Worm (Caenorhabditis elegans) whole organism, young adult: Measurements from ENCODE around the gene B0228.8.
A peak's percentile ranks its signal among the peaks of the same experiment; 100 is the strongest.

ENCODE experiments used
- B0019.2 ChIP-seq: fragments of 200-800 bp; sonication (Bioruptor generic); conservative IDR thresholded peaks from 2 replicates; pipeline ENCODE4 v1.3.6; 2022; ENCODE audit warnings: missing genetic modification reagents, missing genetic modification characterization, missing compliant biosample characterization
- B0261.1 ChIP-seq: sonication (generic microtip); optimal IDR thresholded peaks from 2 replicates; lab custom pipeline; 2016; ENCODE audit warnings: mild to moderate bottlenecking, missing genetic modification characterization, moderate library complexity, missing compliant biosample characterization
- F22D6.2 ChIP-seq: sonication (generic microtip); optimal IDR thresholded peaks from 2 replicates; lab custom pipeline; 2016; ENCODE audit warnings: mild to moderate bottlenecking, missing genetic modification characterization, missing compliant biosample characterization
- F33H1.4 ChIP-seq: fragments of 200-800 bp; sonication (Bioruptor generic); IDR thresholded peaks from 2 replicates; pipeline ENCODE4 v1.3.6; 2022; ENCODE audit warnings: missing genetic modification reagents, missing genetic modification characterization, missing compliant biosample characterization
- F37B4.10 ChIP-seq: fragments of 200-800 bp; sonication (Bioruptor generic); IDR thresholded peaks from 2 replicates; pipeline ENCODE4 v1.3.6; 2022; ENCODE audit warnings: missing genetic modification characterization, missing compliant biosample characterization
- F39B2.1 ChIP-seq: fragments of 200-800 bp; sonication (Bioruptor generic); IDR thresholded peaks from 2 replicates; pipeline ENCODE4 v1.3.6; 2022; ENCODE audit warnings: missing genetic modification reagents, missing genetic modification characterization, missing compliant biosample characterization
- F52B5.7 ChIP-seq: sonication (generic microtip); optimal IDR thresholded peaks from 2 replicates; lab custom pipeline; 2016; ENCODE audit warnings: mild to moderate bottlenecking, missing genetic modification characterization, missing compliant biosample characterization
- F55B11.4 ChIP-seq: sonication (generic microtip); optimal IDR thresholded peaks from 2 replicates; lab custom pipeline; 2016; ENCODE audit warnings: missing compliant biosample characterization, missing genetic modification characterization, borderline replicate concordance; ENCODE audit not compliant: insufficient read depth
- Y79H2A.3 ChIP-seq: fragments of 200-800 bp; sonication (Bioruptor generic); conservative IDR thresholded peaks from 2 replicates; pipeline ENCODE4 v1.3.6; 2022; ENCODE audit warnings: missing genetic modification reagents, missing genetic modification characterization, missing compliant biosample characterization
- ZK185.1 ChIP-seq: sonication (generic microtip); optimal IDR thresholded peaks from 2 replicates; lab custom pipeline; 2016; ENCODE audit warnings: mild to moderate bottlenecking, missing genetic modification characterization, missing compliant biosample characterization; ENCODE audit not compliant: poor library complexity, severe bottlenecking
- ama-1 ChIP-seq, 3 experiments: fragments of 150-350 bp in 1 of 3; sonication (generic microtip) in 2 of 3; optimal IDR thresholded peaks; 2 replicates each; lab custom pipeline; 2014 to 2018; ENCODE audit warnings: missing biosample characterization in 2 of 3, missing genetic modification characterization in 2 of 3, missing genetic modification reagents in 2 of 3
- atf-7 ChIP-seq: sonication (generic microtip); optimal IDR thresholded peaks from 2 replicates; lab custom pipeline; 2017; ENCODE audit warnings: mild to moderate bottlenecking, missing genetic modification characterization, missing compliant biosample characterization
- athp-1 ChIP-seq: sonication (generic microtip); optimal IDR thresholded peaks from 2 replicates; lab custom pipeline; 2017; ENCODE audit warnings: mild to moderate bottlenecking, missing genetic modification characterization, missing compliant biosample characterization
- ceh-91 ChIP-seq: fragments of 200-800 bp; sonication (Bioruptor generic); IDR thresholded peaks from 2 replicates; pipeline ENCODE4 v1.3.6; 2022; ENCODE audit warnings: missing genetic modification reagents, missing genetic modification characterization, missing compliant biosample characterization
- chd-7 ChIP-seq: sonication (generic microtip); optimal IDR thresholded peaks from 2 replicates; lab custom pipeline; 2016; ENCODE audit warnings: mild to moderate bottlenecking, missing genetic modification characterization, moderate library complexity, missing compliant biosample characterization
- dox-1 ChIP-seq: fragments of 200-800 bp; sonication (Bioruptor generic); IDR thresholded peaks from 2 replicates; pipeline ENCODE4 v1.3.6; 2022; ENCODE audit warnings: missing genetic modification reagents, missing genetic modification characterization, missing compliant biosample characterization
- efl-1 ChIP-seq: fragments of 150-350 bp; optimal IDR thresholded peaks from 2 replicates; lab custom pipeline; 2014; ENCODE audit warnings: missing biosample characterization, missing genetic modification reagents, missing genetic modification characterization
- egl-18 ChIP-seq: fragments of 200-800 bp; sonication (Bioruptor generic); IDR thresholded peaks from 2 replicates; pipeline ENCODE4 v1.3.6; 2022; ENCODE audit warnings: missing genetic modification reagents, missing genetic modification characterization, missing compliant biosample characterization
- ets-4 ChIP-seq: fragments of 200-800 bp; sonication (Bioruptor generic); optimal IDR thresholded peaks from 2 replicates; lab custom pipeline; 2018; ENCODE audit warnings: mild to moderate bottlenecking, missing genetic modification characterization, missing compliant biosample characterization
- fkh-3 ChIP-seq: sonication (generic microtip); optimal IDR thresholded peaks from 2 replicates; lab custom pipeline; 2016; ENCODE audit warnings: mild to moderate bottlenecking, missing genetic modification characterization, missing compliant biosample characterization
- him-1 ChIP-seq: sonication (generic microtip); optimal IDR thresholded peaks from 2 replicates; lab custom pipeline; 2016; ENCODE audit warnings: missing genotype, missing genetic modification reagents, missing genetic modification characterization, missing compliant biosample characterization
- hlh-12 ChIP-seq: sonication (generic microtip); optimal IDR thresholded peaks from 2 replicates; lab custom pipeline; 2016; ENCODE audit warnings: missing genetic modification characterization, missing compliant biosample characterization
- hmg-20 ChIP-seq: fragments of 200-800 bp; sonication (Bioruptor generic); IDR thresholded peaks from 2 replicates; pipeline ENCODE4 v1.3.6; 2022; ENCODE audit warnings: missing genetic modification reagents, missing genetic modification characterization, missing compliant biosample characterization
- hrde-1 ChIP-seq: sonication (generic microtip); optimal IDR thresholded peaks from 2 replicates; lab custom pipeline; 2016; ENCODE audit warnings: missing genetic modification characterization, mild to moderate bottlenecking, missing compliant biosample characterization, moderate library complexity, missing genotype, missing genetic modification reagents, borderline replicate concordance
- hsf-1 ChIP-seq: fragments of 200-800 bp; sonication (Bioruptor generic); IDR thresholded peaks from 2 replicates; pipeline ENCODE4 v1.3.6; 2022; ENCODE audit warnings: missing genetic modification reagents, missing genetic modification characterization, missing compliant biosample characterization
- lin-26 ChIP-seq: fragments of 200-800 bp; sonication (Bioruptor generic); IDR thresholded peaks from 2 replicates; pipeline ENCODE4 v1.3.6; 2022; ENCODE audit warnings: missing genetic modification reagents, missing genetic modification characterization, missing compliant biosample characterization
- madf-6 ChIP-seq: fragments of 200-800 bp; sonication (Bioruptor generic); IDR thresholded peaks from 2 replicates; pipeline ENCODE4 v1.3.6; 2022; ENCODE audit warnings: missing genetic modification reagents, missing genetic modification characterization, missing compliant biosample characterization
- mcd-1 ChIP-seq: fragments of 200-800 bp; sonication (Bioruptor generic); IDR thresholded peaks from 2 replicates; pipeline ENCODE4 v1.3.6; 2022; ENCODE audit warnings: missing genetic modification reagents, missing genetic modification characterization, missing compliant biosample characterization
- nfyb-1 ChIP-seq: fragments of 200-800 bp; sonication (Bioruptor generic); IDR thresholded peaks from 2 replicates; pipeline ENCODE4 v1.3.6; 2022; ENCODE audit warnings: missing genetic modification reagents, missing genetic modification characterization, missing compliant biosample characterization
- nhr-179 ChIP-seq: sonication (generic microtip); optimal IDR thresholded peaks from 2 replicates; lab custom pipeline; 2016; ENCODE audit warnings: mild to moderate bottlenecking, missing genetic modification characterization, missing compliant biosample characterization
- rec-8 ChIP-seq, 2 experiments: sonication (generic microtip); optimal IDR thresholded peaks; 2 replicates each; lab custom pipeline; 2016; ENCODE audit warnings: mild to moderate bottlenecking in 2 of 2, missing genetic modification characterization in 2 of 2, missing genetic modification reagents in 2 of 2, missing genotype in 2 of 2, missing biosample characterization in 1 of 2, missing compliant biosample characterization in 1 of 2, moderate library complexity in 1 of 2
- rpc-1 ChIP-seq, 2 experiments: fragments of 150-350 bp in 1 of 2; sonication (generic microtip) in 1 of 2; optimal IDR thresholded peaks; 2 replicates each; lab custom pipeline; 2014 to 2018; ENCODE audit warnings: missing biosample characterization in 1 of 2, missing genetic modification characterization in 1 of 2, missing genetic modification reagents in 1 of 2, missing genotype in 1 of 2
- sea-2 ChIP-seq: fragments of 200-800 bp; sonication (Bioruptor generic); IDR thresholded peaks from 2 replicates; pipeline ENCODE4 v1.3.6; 2022; ENCODE audit warnings: missing genetic modification characterization, missing compliant biosample characterization
- snpc-1.1 ChIP-seq: sonication (generic microtip); optimal IDR thresholded peaks from 2 replicates; lab custom pipeline; 2017; ENCODE audit warnings: missing genetic modification characterization, mild to moderate bottlenecking, missing compliant biosample characterization, antibody characterized with exemption, moderate library complexity, missing genotype, missing genetic modification reagents; ENCODE audit not compliant: insufficient read depth
- snpc-3.4 ChIP-seq: sonication (generic microtip); optimal IDR thresholded peaks from 2 replicates; lab custom pipeline; 2017; ENCODE audit warnings: missing genetic modification characterization, mild to moderate bottlenecking, missing compliant biosample characterization, antibody characterized with exemption, moderate library complexity, missing genotype, missing genetic modification reagents
- snpc-4 ChIP-seq, 5 experiments: fragments of 150-350 bp in 1 of 5; sonication (generic microtip) in 4 of 5; optimal IDR thresholded peaks; 2 replicates each; lab custom pipeline; 2014 to 2018; ENCODE audit warnings: missing genetic modification characterization in 5 of 5, missing biosample characterization in 3 of 5, antibody characterized with exemption in 2 of 5, mild to moderate bottlenecking in 2 of 5, missing compliant biosample characterization in 2 of 5, missing genotype in 2 of 5, moderate library complexity in 2 of 5, missing genetic modification reagents in 1 of 5
- somi-1 ChIP-seq: fragments of 200-800 bp; sonication (Bioruptor generic); optimal IDR thresholded peaks from 2 replicates; lab custom pipeline; 2018; ENCODE audit warnings: mild to moderate bottlenecking, missing genetic modification characterization, missing compliant biosample characterization
- sptf-2 ChIP-seq: fragments of 200-800 bp; sonication (Bioruptor generic); optimal IDR thresholded peaks from 2 replicates; lab custom pipeline; 2018; ENCODE audit warnings: mild to moderate bottlenecking, missing genetic modification characterization, missing compliant biosample characterization
- tbp1 ChIP-seq: fragments of 200-800 bp; sonication (Bioruptor generic); optimal IDR thresholded peaks from 2 replicates; lab custom pipeline; 2018; ENCODE audit warnings: mild to moderate bottlenecking, missing genetic modification characterization, missing compliant biosample characterization
- tbx-9 ChIP-seq: sonication (generic microtip); optimal IDR thresholded peaks from 2 replicates; lab custom pipeline; 2016; ENCODE audit warnings: borderline replicate concordance, missing genetic modification characterization, inconsistent platforms, missing compliant biosample characterization
- unc-130 ChIP-seq: sonication (generic microtip); optimal IDR thresholded peaks from 2 replicates; lab custom pipeline; 2016; ENCODE audit warnings: missing genetic modification reagents, missing genetic modification characterization, missing compliant biosample characterization
- unc-62 ChIP-seq: fragments of 150-350 bp; optimal IDR thresholded peaks from 2 replicates; lab custom pipeline; 2014; ENCODE audit warnings: missing biosample characterization, missing genetic modification reagents, missing genetic modification characterization
- xnd-1 ChIP-seq: sonication (generic microtip); optimal IDR thresholded peaks from 2 replicates; lab custom pipeline; 2016; ENCODE audit warnings: missing genotype, missing genetic modification reagents, missing genetic modification characterization, missing compliant biosample characterization
- ztf-22 ChIP-seq: fragments of 200-800 bp; sonication (Bioruptor generic); optimal IDR thresholded peaks from 2 replicates; lab custom pipeline; 2018; ENCODE audit warnings: mild to moderate bottlenecking, missing genetic modification characterization, moderate library complexity, missing compliant biosample characterization
- ztf-26 ChIP-seq: sonication (generic microtip); optimal IDR thresholded peaks from 2 replicates; lab custom pipeline; 2017; ENCODE audit warnings: missing genetic modification characterization, missing compliant biosample characterization
- ztf-3 ChIP-seq: fragments of 200-800 bp; sonication (Bioruptor generic); optimal IDR thresholded peaks from 2 replicates; lab custom pipeline; 2018; ENCODE audit warnings: mild to moderate bottlenecking, missing genetic modification characterization, missing compliant biosample characterization
- ztf-6 ChIP-seq: fragments of 200-800 bp; sonication (Bioruptor generic); IDR thresholded peaks from 2 replicates; pipeline ENCODE4 v1.3.6; 2022; ENCODE audit warnings: missing genetic modification reagents, missing genetic modification characterization, missing compliant biosample characterization

B0228.8 gene

ce11 chrII:7756810-7757209 lies 4.5 kb downstream of the B0228.8 start (continued):
- no peak for TF ChIP-seq sptf-2 (GFP tag; lab: Kevin White, UChicago)
- peak; percentile 70 for TF ChIP-seq madf-6
- TF ChIP-seq fkh-3, result no peak
- peak; percentile 65; the same call in 1 of the 2 replicates for TF ChIP-seq dox-1
- no peak for TF ChIP-seq Y79H2A.3 (GFP tag; lab: Robert Waterston, UW)
- TF ChIP-seq lin-26, result peak; percentile 83
- TF ChIP-seq hrde-1 (tag; lab: Kevin White, UChicago), result no peak
- peak; percentile 92 for TF ChIP-seq tbp1
- TF ChIP-seq B0261.1 (tag; lab: Kevin White, UChicago), result peak; percentile 88
- TF ChIP-seq ztf-6 (GFP tag; lab: Robert Waterston, UW), result no peak
- no peak for TF ChIP-seq F52B5.7 (tag; lab: Kevin White, UChicago)
- TF ChIP-seq athp-1 (tag; lab: Kevin White, UChicago), result peak; percentile 51
- TF ChIP-seq snpc-4 (GFP tag; optimal IDR thresholded peaks at IDR 0.05; lab: Kevin White, UChicago), result peak; percentile 53
- peak in 2 of 4 experiments; percentile 13 to 63 for TF ChIP-seq snpc-4 (tag; optimal IDR thresholded peaks at IDR 0.05; lab: Kevin White, UChicago)
- no peak for TF ChIP-seq unc-62 (GFP tag; lab: Kevin White, UChicago)
- peak; percentile 47 for TF ChIP-seq F33H1.4 (GFP tag; lab: Robert Waterston, UW)
- TF ChIP-seq B0019.2 (GFP tag; lab: Robert Waterston, UW), result no peak
- TF ChIP-seq F39B2.1, result no peak
- TF ChIP-seq somi-1 (GFP tag; lab: Kevin White, UChicago), result peak; percentile 30
- TF ChIP-seq snpc-3.4 (tag; lab: Kevin White, UChicago), result peak; percentile 17
- TF ChIP-seq rec-8 (tag; optimal IDR thresholded peaks at IDR 0.05; lab: Kevin White, UChicago), result peak in 1 of 2 experiments; percentile 38
- no peak for TF ChIP-seq ceh-91 (GFP tag; lab: Robert Waterston, UW)
- peak; percentile 79 for TF ChIP-seq him-1
- no peak for TF ChIP-seq ama-1 (optimal IDR thresholded peaks at IDR 0.05; lab: Kevin White, UChicago)
- TF ChIP-seq ama-1 (GFP tag; optimal IDR thresholded peaks at IDR 0.05; lab: Kevin White, UChicago), result peak in 1 of 2 experiments; percentile 31
- TF ChIP-seq efl-1 (GFP tag; lab: Kevin White, UChicago), result no peak
- TF ChIP-seq nfyb-1 (GFP tag; lab: Robert Waterston, UW), result peak; percentile 69; the same call in 1 of the 2 replicates
- TF ChIP-seq hmg-20, result no peak
- TF ChIP-seq ets-4 (GFP tag; lab: Kevin White, UChicago), result no peak
- no peak for TF ChIP-seq sea-2 (GFP tag; lab: Robert Waterston, UW)
- no peak for TF ChIP-seq hlh-12 (tag; lab: Kevin White, UChicago)
- no peak for TF ChIP-seq nhr-179
- peak; percentile 67 for TF ChIP-seq ZK185.1 (tag; lab: Kevin White, UChicago)
- peak; percentile 38 for TF ChIP-seq F22D6.2 (tag; lab: Kevin White, UChicago)
- TF ChIP-seq chd-7 (tag; lab: Kevin White, UChicago), result peak; percentile 51
- peak; percentile 17 for TF ChIP-seq ztf-26 (tag; lab: Kevin White, UChicago)
- peak; percentile 35 for TF ChIP-seq unc-130
- TF ChIP-seq atf-7 (tag; lab: Kevin White, UChicago), result peak; percentile 68
- TF ChIP-seq hsf-1 (GFP tag; lab: Robert Waterston, UW), result peak; percentile 72
- TF ChIP-seq F37B4.10 (GFP tag; lab: Robert Waterston, UW), result 0 out of 2 replicates have a peak, but pooled peaks have one; percentile 71
- TF ChIP-seq F55B11.4 (tag; lab: Kevin White, UChicago), result no peak
- no peak for TF ChIP-seq tbx-9
- TF ChIP-seq rpc-1 (optimal IDR thresholded peaks at IDR 0.05; lab: Kevin White, UChicago), result peak; percentile 74
- TF ChIP-seq rpc-1 (tag; optimal IDR thresholded peaks at IDR 0.05; lab: Kevin White, UChicago), result peak; percentile 90
- TF ChIP-seq ztf-22, result no peak
- no peak for TF ChIP-seq snpc-1.1 (tag; lab: Kevin White, UChicago)
- TF ChIP-seq ztf-3 (GFP tag; lab: Kevin White, UChicago), result peak; percentile 59
- no peak for TF ChIP-seq egl-18 (GFP tag; lab: Robert Waterston, UW)
- no peak for TF ChIP-seq xnd-1 (tag; lab: Kevin White, UChicago)
- peak; percentile 59 for TF ChIP-seq mcd-1
